Fruit fly (Drosophila melanogaster) whole organism, embryonic: ENCODE measurements around the gene CG14015.

ENCODE experiments used
- Antp ChIP-seq: fragments of 200-800 bp; sonication (Bioruptor generic); optimal IDR thresholded peaks from 3 replicates; lab custom pipeline; 2016; ENCODE audit warnings: missing biosample characterization, missing genetic modification characterization
- Bdp1 ChIP-seq: fragments of 200-800 bp; sonication (Bioruptor generic); optimal IDR thresholded peaks from 3 replicates; lab custom pipeline; 2016; ENCODE audit warnings: missing biosample characterization, missing genetic modification characterization
- CG10959 ChIP-seq: fragments of 200-800 bp; sonication (Bioruptor generic); IDR thresholded peaks from 2 replicates; pipeline ENCODE4 v1.3.6; 2022; ENCODE audit warnings: missing biosample characterization, missing genetic modification characterization
- CG11093 ChIP-seq: fragments of 200-800 bp; sonication (Bioruptor generic); IDR thresholded peaks from 3 replicates; pipeline ENCODE4 v1.3.6; 2022; ENCODE audit warnings: missing biosample characterization, missing genetic modification characterization
- CG14667 ChIP-seq: fragments of 200-800 bp; sonication (Bioruptor generic); IDR thresholded peaks from 2 replicates; pipeline ENCODE4 v1.3.6; 2022; ENCODE audit warnings: missing biosample characterization, missing genetic modification characterization
- CG14860 ChIP-seq: fragments of 200-800 bp; sonication (Bioruptor generic); IDR thresholded peaks from 3 replicates; pipeline ENCODE4 v1.3.6; 2022; ENCODE audit warnings: missing biosample characterization, missing genetic modification characterization; ENCODE audit not compliant: partially characterized antibody
- CG16815 ChIP-seq: fragments of 200-800 bp; sonication (Bioruptor generic); optimal IDR thresholded peaks from 3 replicates; lab custom pipeline; 2017; ENCODE audit warnings: missing biosample characterization, mild to moderate bottlenecking, missing genetic modification characterization
- CG16863 ChIP-seq: fragments of 200-800 bp; sonication (Bioruptor generic); optimal IDR thresholded peaks from 3 replicates; lab custom pipeline; 2016; ENCODE audit warnings: missing biosample characterization, missing genetic modification characterization
- CG2199 ChIP-seq: fragments of 200-800 bp; sonication (Bioruptor generic); IDR thresholded peaks from 3 replicates; pipeline ENCODE4 v1.3.6; 2022; ENCODE audit warnings: missing biosample characterization, missing genetic modification characterization
- CG2678 ChIP-seq: fragments of 200-800 bp; sonication (Bioruptor generic); optimal IDR thresholded peaks from 3 replicates; lab custom pipeline; 2019; ENCODE audit warnings: missing biosample characterization, mild to moderate bottlenecking, missing genetic modification characterization, moderate library complexity
- CG2875 ChIP-seq: fragments of 200-800 bp; sonication (Bioruptor generic); optimal IDR thresholded peaks from 2 replicates; lab custom pipeline; 2017; ENCODE audit warnings: missing biosample characterization, mild to moderate bottlenecking, missing genetic modification characterization, missing genetic modification reagents
- CG30020 ChIP-seq: fragments of 200-800 bp; optimal IDR thresholded peaks from 2 replicates; lab custom pipeline; 2019; ENCODE audit warnings: missing biosample characterization, mild to moderate bottlenecking, missing genetic modification characterization, moderate library complexity
- CG31365 ChIP-seq: fragments of 200-800 bp; sonication (Bioruptor generic); optimal IDR thresholded peaks from 2 replicates; lab custom pipeline; 2018; ENCODE audit warnings: missing biosample characterization, mild to moderate bottlenecking, missing genetic modification characterization
- CG6254 ChIP-seq: fragments of 200-800 bp; sonication (Bioruptor generic); optimal IDR thresholded peaks from 3 replicates; lab custom pipeline; 2017; ENCODE audit warnings: mild to moderate bottlenecking, missing biosample characterization, missing genetic modification reagents, missing genetic modification characterization
- CG7928 ChIP-seq: fragments of 200-800 bp; sonication (Bioruptor generic); optimal IDR thresholded peaks from 2 replicates; lab custom pipeline; 2017; ENCODE audit warnings: missing biosample characterization, mild to moderate bottlenecking, missing genetic modification characterization
- CG8765 ChIP-seq: fragments of 200-800 bp; sonication (Bioruptor generic); IDR thresholded peaks from 2 replicates; pipeline ENCODE4 v1.3.6; 2022; ENCODE audit warnings: missing biosample characterization, missing genetic modification characterization
- CG9609 ChIP-seq: fragments of 200-800 bp; sonication (Bioruptor generic); optimal IDR thresholded peaks from 3 replicates; lab custom pipeline; 2016; ENCODE audit warnings: missing biosample characterization, missing genetic modification characterization
- GATAe ChIP-seq: fragments of 200-800 bp; sonication (Bioruptor generic); conservative IDR thresholded peaks from 2 replicates; pipeline ENCODE4 v1.3.6; 2022; ENCODE audit warnings: missing biosample characterization, missing genetic modification characterization
- Gug ChIP-seq: fragments of 200-800 bp; sonication (Bioruptor generic); IDR thresholded peaks from 4 replicates; pipeline ENCODE4 v1.3.6; 2022; ENCODE audit warnings: missing biosample characterization, missing genetic modification characterization
- HLH54F ChIP-seq: fragments of 200-800 bp; sonication (Bioruptor generic); optimal IDR thresholded peaks from 3 replicates; lab custom pipeline; 2016; ENCODE audit warnings: missing biosample characterization, missing genetic modification characterization
- Kr ChIP-seq: fragments of 200-800 bp; sonication (Bioruptor generic); optimal IDR thresholded peaks from 2 replicates; lab custom pipeline; 2017; ENCODE audit warnings: missing biosample characterization, mild to moderate bottlenecking, missing genetic modification characterization
- Mad ChIP-seq: fragments of 200-800 bp; sonication (Bioruptor generic); optimal IDR thresholded peaks from 2 replicates; lab custom pipeline; 2016; ENCODE audit warnings: missing biosample characterization, missing genetic modification characterization
- Max ChIP-seq: fragments of 200-800 bp; sonication (Bioruptor generic); optimal IDR thresholded peaks from 2 replicates; lab custom pipeline; 2016; ENCODE audit warnings: missing biosample characterization, mild to moderate bottlenecking, missing genetic modification characterization
- Med ChIP-seq: fragments of 200-800 bp; sonication (Bioruptor generic); peaks from one replicate; lab custom pipeline; 2016; ENCODE audit warnings: missing biosample characterization, missing genetic modification characterization, mild to moderate bottlenecking, inconsistent platforms, moderate library complexity
- Mes4 ChIP-seq: fragments of 200-800 bp; sonication (Bioruptor generic); optimal IDR thresholded peaks from 2 replicates; lab custom pipeline; 2016; ENCODE audit warnings: missing biosample characterization, missing genetic modification characterization
- Nf-YC ChIP-seq: fragments of 200-800 bp; optimal IDR thresholded peaks from 3 replicates; lab custom pipeline; 2019; ENCODE audit warnings: missing biosample characterization, mild to moderate bottlenecking, missing genetic modification characterization, moderate library complexity
- NfI ChIP-seq: fragments of 200-800 bp; sonication (Bioruptor generic); optimal IDR thresholded peaks from 3 replicates; lab custom pipeline; 2018; ENCODE audit warnings: missing biosample characterization, mild to moderate bottlenecking, missing genetic modification characterization, moderate library complexity
- Pdp1 ChIP-seq, 2 experiments: fragments of 200-800 bp; sonication (Bioruptor generic); optimal IDR thresholded peaks; 3 replicates each; lab custom pipeline; 2016; ENCODE audit warnings: missing biosample characterization in 2 of 2, missing genetic modification characterization in 2 of 2, mild to moderate bottlenecking in 1 of 2, moderate library complexity in 1 of 2
- Rx ChIP-seq: fragments of 200-800 bp; sonication (Bioruptor generic); IDR thresholded peaks from 2 replicates; pipeline ENCODE4 v1.3.6; 2022; ENCODE audit warnings: missing biosample characterization, missing genetic modification characterization
- Scr ChIP-seq: fragments of 200-800 bp; sonication (Bioruptor generic); IDR thresholded peaks from 2 replicates; pipeline ENCODE4 v1.3.6; 2022; ENCODE audit warnings: missing biosample characterization, missing genetic modification characterization; ENCODE audit not compliant: partially characterized antibody
- Ssrp ChIP-seq: fragments of 200-800 bp; sonication (Bioruptor generic); optimal IDR thresholded peaks from 2 replicates; lab custom pipeline; 2018; ENCODE audit warnings: missing biosample characterization, mild to moderate bottlenecking, missing genetic modification characterization, moderate library complexity
- al ChIP-seq: fragments of 200-800 bp; sonication (Bioruptor generic); IDR thresholded peaks from 2 replicates; pipeline ENCODE4 v1.3.6; 2022; ENCODE audit warnings: missing biosample characterization, missing genetic modification characterization
- bbx ChIP-seq: fragments of 200-800 bp; sonication (Bioruptor generic); IDR thresholded peaks from 2 replicates; pipeline ENCODE4 v1.3.6; 2022; ENCODE audit warnings: missing biosample characterization, missing genetic modification characterization; ENCODE audit not compliant: partially characterized antibody
- da ChIP-seq: fragments of 200-800 bp; sonication (Bioruptor generic); optimal IDR thresholded peaks from 2 replicates; lab custom pipeline; 2016; ENCODE audit warnings: missing biosample characterization, missing genetic modification characterization
- emc ChIP-seq: fragments of 200-800 bp; sonication (Bioruptor generic); optimal IDR thresholded peaks from 2 replicates; lab custom pipeline; 2016; ENCODE audit warnings: missing biosample characterization, missing genetic modification characterization
- ems ChIP-seq: fragments of 200-800 bp; sonication (Bioruptor generic); optimal IDR thresholded peaks from 3 replicates; lab custom pipeline; 2016; ENCODE audit warnings: missing biosample characterization, missing genetic modification characterization
- fd102C ChIP-seq: fragments of 200-800 bp; sonication (Bioruptor generic); optimal IDR thresholded peaks from 2 replicates; lab custom pipeline; 2018; ENCODE audit warnings: missing biosample characterization, mild to moderate bottlenecking, missing genetic modification characterization, moderate library complexity
- kah ChIP-seq: fragments of 200-800 bp; sonication (Bioruptor generic); optimal IDR thresholded peaks from 2 replicates; lab custom pipeline; 2018; ENCODE audit warnings: missing biosample characterization, mild to moderate bottlenecking, missing genetic modification characterization
- knrl ChIP-seq: fragments of 200-800 bp; sonication (Bioruptor generic); IDR thresholded peaks from 3 replicates; pipeline ENCODE4 v1.3.6; 2022; ENCODE audit warnings: missing biosample characterization, missing genetic modification characterization; ENCODE audit not compliant: partially characterized antibody
- lola ChIP-seq, 3 experiments: fragments of >200 bp in 2 of 3; fragments of 200-800 bp in 1 of 3; sonication (Bioruptor generic) in 1 of 3; optimal IDR thresholded peaks; 2 replicates each; lab custom pipeline; 2017 to 2019; ENCODE audit warnings: missing biosample characterization in 3 of 3, missing genetic modification characterization in 3 of 3, mild to moderate bottlenecking in 1 of 3, moderate library complexity in 1 of 3
- luna ChIP-seq: fragments of 200-800 bp; sonication (Bioruptor generic); optimal IDR thresholded peaks from 2 replicates; lab custom pipeline; 2016; ENCODE audit warnings: missing biosample characterization, missing genetic modification characterization
- nau ChIP-seq: fragments of 200-800 bp; sonication (Bioruptor generic); optimal IDR thresholded peaks from 3 replicates; lab custom pipeline; 2017; ENCODE audit warnings: missing biosample characterization, mild to moderate bottlenecking, missing genetic modification characterization, missing genetic modification reagents
- peb ChIP-seq: fragments of 200-800 bp; sonication (Bioruptor generic); IDR thresholded peaks from 2 replicates; pipeline ENCODE4 v1.3.6; 2022; ENCODE audit warnings: missing biosample characterization, missing genetic modification characterization
- prd ChIP-seq, 3 experiments: fragments of >200 bp in 2 of 3; fragments of 200-800 bp in 1 of 3; sonication (Bioruptor generic) in 1 of 3; optimal IDR thresholded peaks in 2 of 3; IDR thresholded peaks in 1 of 3; 2 replicates in 2 of 3; 3 replicates in 1 of 3; pipeline versions ENCODE4 v1.3.6 to Lab custom; 2017 to 2022; ENCODE audit warnings: missing biosample characterization in 1 of 3, missing genetic modification characterization in 1 of 3
- pzg ChIP-seq: fragments of 200-800 bp; sonication (Bioruptor generic); optimal IDR thresholded peaks from 3 replicates; lab custom pipeline; 2018; ENCODE audit warnings: missing biosample characterization, mild to moderate bottlenecking, missing genetic modification characterization, moderate library complexity
- ro ChIP-seq: fragments of 200-800 bp; sonication (Bioruptor generic); IDR thresholded peaks from 2 replicates; pipeline ENCODE4 v1.3.6; 2022; ENCODE audit warnings: missing biosample characterization, missing genetic modification characterization
- run ChIP-seq: fragments of 200-800 bp; sonication (Bioruptor generic); optimal IDR thresholded peaks from 3 replicates; lab custom pipeline; 2018; ENCODE audit warnings: missing biosample characterization, mild to moderate bottlenecking, missing genetic modification characterization
- salm ChIP-seq: fragments of 200-800 bp; sonication (Bioruptor generic); optimal IDR thresholded peaks from 2 replicates; lab custom pipeline; 2018; ENCODE audit warnings: missing biosample characterization, mild to moderate bottlenecking, missing genetic modification characterization
- sna ChIP-seq: fragments of 200-800 bp; sonication (Bioruptor generic); IDR thresholded peaks from 2 replicates; pipeline ENCODE4 v1.3.6; 2022; ENCODE audit warnings: missing biosample characterization, missing genetic modification characterization; ENCODE audit not compliant: partially characterized antibody
- twi ChIP-seq: fragments of 200-800 bp; optimal IDR thresholded peaks from 2 replicates; lab custom pipeline; 2019; ENCODE audit warnings: missing biosample characterization, mild to moderate bottlenecking, missing genetic modification characterization, moderate library complexity
- unc-4 ChIP-seq: fragments of 200-800 bp; sonication (Bioruptor generic); IDR thresholded peaks from 2 replicates; pipeline ENCODE4 v1.3.6; 2022; ENCODE audit warnings: missing biosample characterization, missing genetic modification characterization; ENCODE audit not compliant: partially characterized antibody

The CG14015 gene

DNA sequence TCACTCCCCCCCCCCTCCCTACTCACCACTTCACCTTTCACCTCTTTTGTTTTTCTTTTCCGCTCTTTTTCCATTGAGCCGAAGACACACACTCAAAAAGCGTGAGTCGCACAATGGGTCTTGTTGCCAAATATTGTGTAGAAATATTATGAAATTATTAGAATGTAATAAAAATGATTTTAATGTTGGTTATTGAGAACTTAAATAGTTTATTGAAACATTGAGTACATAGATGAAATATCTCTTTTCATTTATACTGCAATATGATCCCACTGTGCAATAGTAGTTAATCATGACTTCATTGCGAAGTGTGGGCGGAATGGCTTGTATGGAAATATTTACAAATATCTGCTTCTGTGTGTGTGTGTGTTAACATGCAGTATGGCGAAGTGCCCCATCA lies 28.1 kb upstream of the CG14015 start (continued):
- no peak for TF ChIP-seq ro (GFP tag; lab: Robert Waterston, UW)
- no peak for TF ChIP-seq Pdp1 (GFP tag; optimal IDR thresholded peaks at IDR 0.05; lab: Kevin White, UChicago)
- no peak for TF ChIP-seq Mad (GFP tag; lab: Kevin White, UChicago)
- no peak for TF ChIP-seq pzg (GFP tag; lab: Kevin White, UChicago)
- peak; percentile 20 for TF ChIP-seq CG2678 (tag; lab: Kevin White, UChicago)
- no peak for TF ChIP-seq emc
- no peak for TF ChIP-seq Rx (GFP tag; lab: Robert Waterston, UW)
- TF ChIP-seq peb (GFP tag; lab: Robert Waterston, UW), result no peak
- no peak for TF ChIP-seq CG16815
- no peak for TF ChIP-seq salm
- TF ChIP-seq twi (tag; lab: Kevin White, UChicago), result no peak
- no peak for TF ChIP-seq lola (GFP tag; optimal IDR thresholded peaks at IDR 0.05; lab: Kevin White, UChicago)
- TF ChIP-seq run, result no peak
- no peak for TF ChIP-seq Nf-YC (tag; lab: Kevin White, UChicago)
- no peak for TF ChIP-seq kah (GFP tag; lab: Kevin White, UChicago)
- no peak for TF ChIP-seq GATAe (GFP tag; lab: Robert Waterston, UW)
- no peak for TF ChIP-seq CG31365
- TF ChIP-seq luna, result no peak
- no peak for TF ChIP-seq nau (GFP tag; lab: Kevin White, UChicago)
- TF ChIP-seq CG7928, result no peak
- TF ChIP-seq CG6254 (GFP tag; lab: Kevin White, UChicago), result no peak
- TF ChIP-seq prd (optimal IDR thresholded peaks at IDR 0.05; lab: Kevin White, UChicago), result no peak
- peak; percentile 40; the same call in 1 of the 3 replicates for TF ChIP-seq prd (GFP tag; IDR thresholded peaks at IDR 0.05; lab: Robert Waterston, UW)
- TF ChIP-seq Mes4, result no peak
- no peak for TF ChIP-seq CG9609 (GFP tag; lab: Kevin White, UChicago)
- TF ChIP-seq CG8765, result no peak
- TF ChIP-seq Med (GFP tag; lab: Kevin White, UChicago), result no peak
- TF ChIP-seq da, result no peak
- TF ChIP-seq CG2199 (GFP tag; lab: Robert Waterston, UW), result no peak
- no peak for TF ChIP-seq unc-4
- no peak for TF ChIP-seq al
- TF ChIP-seq Gug (GFP tag; lab: Robert Waterston, UW), result no peak
- no peak for TF ChIP-seq sna (GFP tag; lab: Robert Waterston, UW)
- no peak for TF ChIP-seq Max (GFP tag; lab: Kevin White, UChicago)
- no peak for TF ChIP-seq CG11093 (GFP tag; lab: Robert Waterston, UW)
- TF ChIP-seq CG10959 (GFP tag; lab: Robert Waterston, UW), result no peak
- no peak for TF ChIP-seq CG14860 (GFP tag; lab: Robert Waterston, UW)
- TF ChIP-seq CG16863 (GFP tag; lab: Kevin White, UChicago), result no peak
- no peak for TF ChIP-seq fd102C
- TF ChIP-seq CG30020 (tag; lab: Kevin White, UChicago), result no peak
- no peak for TF ChIP-seq Ssrp (tag; lab: Kevin White, UChicago)
- no peak for TF ChIP-seq ems (GFP tag; lab: Kevin White, UChicago)
- TF ChIP-seq NfI (GFP tag; lab: Kevin White, UChicago), result no peak
- no peak for TF ChIP-seq Scr (GFP tag; lab: Robert Waterston, UW)
- no peak for TF ChIP-seq knrl
- TF ChIP-seq CG2875 (GFP tag; lab: Kevin White, UChicago), result no peak
- no peak for TF ChIP-seq CG14667 (GFP tag; lab: Robert Waterston, UW)
- no peak for TF ChIP-seq Kr (GFP tag; lab: Kevin White, UChicago)
- TF ChIP-seq Antp, result no peak
- no peak for TF ChIP-seq bbx
- no peak for TF ChIP-seq HLH54F (GFP tag; lab: Kevin White, UChicago)
- TF ChIP-seq Bdp1 (GFP tag; lab: Kevin White, UChicago), result no peak
